Worm (Caenorhabditis elegans) whole organism, young adult: ENCODE measurements around the gene tag-52.

Source experiments
- T07F8.4 ChIP-seq: sonication (generic microtip); optimal IDR thresholded peaks from 2 replicates; lab custom pipeline; 2016; ENCODE audit warnings: mild to moderate bottlenecking, missing genetic modification characterization, moderate library complexity, missing compliant biosample characterization
- Y53F4B.3 ChIP-seq: fragments of 200-800 bp; sonication (Bioruptor generic); IDR thresholded peaks from 2 replicates; pipeline ENCODE4 v1.3.6; 2022; ENCODE audit warnings: missing genetic modification reagents, missing genetic modification characterization, missing compliant biosample characterization
- attf-3 ChIP-seq: fragments of 200-800 bp; sonication (Bioruptor generic); conservative IDR thresholded peaks from 2 replicates; pipeline ENCODE4 v1.3.6; 2022; ENCODE audit warnings: missing genetic modification reagents, missing genetic modification characterization, missing compliant biosample characterization
- cebp-2 ChIP-seq: fragments of 200-800 bp; sonication (Bioruptor generic); IDR thresholded peaks from 2 replicates; pipeline ENCODE4 v1.3.6; 2022; ENCODE audit warnings: missing genetic modification characterization, missing compliant biosample characterization
- dox-1 ChIP-seq: fragments of 200-800 bp; sonication (Bioruptor generic); IDR thresholded peaks from 2 replicates; pipeline ENCODE4 v1.3.6; 2022; ENCODE audit warnings: missing genetic modification reagents, missing genetic modification characterization, missing compliant biosample characterization
- efl-1 ChIP-seq: fragments of 150-350 bp; optimal IDR thresholded peaks from 2 replicates; lab custom pipeline; 2014; ENCODE audit warnings: missing biosample characterization, missing genetic modification reagents, missing genetic modification characterization
- fkh-3 ChIP-seq: sonication (generic microtip); optimal IDR thresholded peaks from 2 replicates; lab custom pipeline; 2016; ENCODE audit warnings: mild to moderate bottlenecking, missing genetic modification characterization, missing compliant biosample characterization
- lin-35 ChIP-seq, 3 experiments: fragments of 150-350 bp in 2 of 3; sonication (generic microtip) in 1 of 3; optimal IDR thresholded peaks; 2 replicates each; lab custom pipeline; 2014 to 2018; ENCODE audit warnings: missing biosample characterization in 3 of 3, missing genetic modification characterization in 3 of 3, missing genetic modification reagents in 3 of 3
- lin-40 ChIP-seq: sonication (generic microtip); optimal IDR thresholded peaks from 2 replicates; lab custom pipeline; 2016; ENCODE audit warnings: missing genetic modification characterization, mild to moderate bottlenecking, missing compliant biosample characterization, missing genotype, missing genetic modification reagents
- pha-4 ChIP-seq: fragments of 150-350 bp; sonication (generic microtip); optimal IDR thresholded peaks from 2 replicates; lab custom pipeline; 2014; ENCODE audit warnings: missing biosample characterization, missing genetic modification reagents, missing genetic modification characterization
- sea-2 ChIP-seq: fragments of 200-800 bp; sonication (Bioruptor generic); IDR thresholded peaks from 2 replicates; pipeline ENCODE4 v1.3.6; 2022; ENCODE audit warnings: missing genetic modification characterization, missing compliant biosample characterization
- ztf-28 ChIP-seq: fragments of 200-800 bp; sonication (Bioruptor generic); IDR thresholded peaks from 2 replicates; pipeline ENCODE4 v1.3.6; 2022; ENCODE audit warnings: missing genetic modification reagents, missing genetic modification characterization, missing compliant biosample characterization

- TF ChIP-seq lin-35 (GFP tag; optimal IDR thresholded peaks at IDR 0.05; lab: Kevin White, UChicago) (no peak), lin-40 (no peak), pha-4 (tag; lab: Kevin White, UChicago) (no peak), cebp-2 (GFP tag; lab: Robert Waterston, UW) (no peak), T07F8.4 (tag; lab: Kevin White, UChicago) (no peak), attf-3 (GFP tag; lab: Robert Waterston, UW) (no peak), dox-1 (no peak), ztf-28 (GFP tag; lab: Robert Waterston, UW) (no peak), Y53F4B.3 (no peak), sea-2 (no peak), efl-1 (no peak), fkh-3 (tag; lab: Kevin White, UChicago) (no peak)
These were observed 2.3 kb upstream of the tag-52 start, which contains the start of gene tsp-17 for ce11 chrX:3680544-3681214.
